Fruit fly (Drosophila melanogaster) whole organism, embryonic: ENCODE results near the gene Vha100-2.

Source experiments
- ATbp ChIP-seq: fragments of 200-800 bp; sonication (Bioruptor generic); optimal IDR thresholded peaks from 2 replicates; lab custom pipeline; 2017; ENCODE audit warnings: missing biosample characterization, mild to moderate bottlenecking, missing genetic modification characterization, missing genetic modification reagents
- Abd-B ChIP-seq: fragments of 200-800 bp; sonication (Bioruptor generic); optimal IDR thresholded peaks from 2 replicates; lab custom pipeline; 2018; ENCODE audit warnings: missing biosample characterization, mild to moderate bottlenecking, missing genetic modification characterization, moderate library complexity
- Blimp-1 ChIP-seq: fragments of 200-800 bp; sonication (Bioruptor generic); optimal IDR thresholded peaks from 3 replicates; lab custom pipeline; 2018; ENCODE audit warnings: missing biosample characterization, missing genetic modification characterization, mild to moderate bottlenecking, moderate library complexity, missing genetic modification reagents
- BtbVII ChIP-seq: fragments of 200-800 bp; sonication (Bioruptor generic); optimal IDR thresholded peaks from 3 replicates; lab custom pipeline; 2017; ENCODE audit warnings: missing biosample characterization, mild to moderate bottlenecking, missing genetic modification characterization
- CG11723 ChIP-seq: fragments of 200-800 bp; sonication (Bioruptor generic); optimal IDR thresholded peaks from 2 replicates; lab custom pipeline; 2017; ENCODE audit warnings: missing biosample characterization, mild to moderate bottlenecking, missing genetic modification characterization
- CG13424 ChIP-seq: fragments of 200-800 bp; sonication (Bioruptor generic); optimal IDR thresholded peaks from 2 replicates; lab custom pipeline; 2019; ENCODE audit warnings: missing biosample characterization, mild to moderate bottlenecking, missing genetic modification characterization, moderate library complexity
- CG15479 ChIP-seq: fragments of 200-800 bp; sonication (Bioruptor generic); optimal IDR thresholded peaks from 3 replicates; lab custom pipeline; 2019; ENCODE audit warnings: missing biosample characterization, mild to moderate bottlenecking, missing genetic modification characterization, moderate library complexity
- CG15514 ChIP-seq: fragments of 200-800 bp; sonication (Bioruptor generic); optimal IDR thresholded peaks from 3 replicates; lab custom pipeline; 2017; ENCODE audit warnings: missing biosample characterization, missing genetic modification characterization, mild to moderate bottlenecking, moderate library complexity, missing genetic modification reagents
- CG15696 ChIP-seq: fragments of 200-800 bp; sonication (Bioruptor generic); optimal IDR thresholded peaks from 2 replicates; lab custom pipeline; 2019; ENCODE audit warnings: missing biosample characterization, mild to moderate bottlenecking, missing genetic modification characterization, moderate library complexity
- CG17186 ChIP-seq: fragments of 200-800 bp; sonication (Bioruptor generic); optimal IDR thresholded peaks from 3 replicates; lab custom pipeline; 2017; ENCODE audit warnings: missing biosample characterization, missing genetic modification reagents, missing genetic modification characterization
- CG17361 ChIP-seq: fragments of 200-800 bp; sonication (Bioruptor generic); IDR thresholded peaks from 3 replicates; pipeline ENCODE4 v1.3.6; 2022; ENCODE audit warnings: missing biosample characterization, missing genetic modification characterization
- CG31224 ChIP-seq: fragments of 200-800 bp; sonication (Bioruptor generic); IDR thresholded peaks from 2 replicates; pipeline ENCODE4 v1.3.6; 2022; ENCODE audit warnings: missing biosample characterization, missing genetic modification characterization
- CG42726 ChIP-seq: fragments of 200-800 bp; sonication (Bioruptor generic); IDR thresholded peaks from 2 replicates; pipeline ENCODE4 v1.3.6; 2022; ENCODE audit warnings: missing biosample characterization, missing genetic modification characterization; ENCODE audit not compliant: partially characterized antibody
- CG4360 ChIP-seq: fragments of 200-800 bp; sonication (Bioruptor generic); IDR thresholded peaks from 2 replicates; pipeline ENCODE4 v1.3.6; 2022; ENCODE audit warnings: missing biosample characterization, missing genetic modification characterization
- CG4424 ChIP-seq: fragments of 200-800 bp; sonication (Bioruptor generic); optimal IDR thresholded peaks from 3 replicates; lab custom pipeline; 2016; ENCODE audit warnings: missing biosample characterization, missing genetic modification characterization
- CG4707 ChIP-seq: fragments of 200-800 bp; sonication (Bioruptor generic); optimal IDR thresholded peaks from 2 replicates; lab custom pipeline; 2018; ENCODE audit warnings: missing biosample characterization, mild to moderate bottlenecking, missing genetic modification characterization, moderate library complexity
- CG4730 ChIP-seq: fragments of 200-800 bp; sonication (Bioruptor generic); IDR thresholded peaks from 2 replicates; pipeline ENCODE4 v1.3.6; 2022; ENCODE audit warnings: missing biosample characterization, missing genetic modification characterization
- CG5953 ChIP-seq: fragments of 200-800 bp; sonication (Bioruptor generic); IDR thresholded peaks from 2 replicates; pipeline ENCODE4 v1.3.6; 2022; ENCODE audit warnings: missing biosample characterization, missing genetic modification characterization
- CG6272 ChIP-seq: fragments of 200-800 bp; sonication (Bioruptor generic); IDR thresholded peaks from 2 replicates; pipeline ENCODE4 v1.3.6; 2022; ENCODE audit warnings: missing biosample characterization, missing genetic modification characterization
- CG6689 ChIP-seq: fragments of 200-800 bp; sonication (Bioruptor generic); IDR thresholded peaks from 2 replicates; pipeline ENCODE4 v1.3.6; 2022; ENCODE audit warnings: missing biosample characterization, missing genetic modification characterization
- Drgx ChIP-seq: fragments of 200-800 bp; sonication (Bioruptor generic); IDR thresholded peaks from 2 replicates; pipeline ENCODE4 v1.3.6; 2022; ENCODE audit warnings: missing biosample characterization, missing genetic modification characterization
- Elba2 ChIP-seq: fragments of 200-800 bp; sonication (Bioruptor generic); optimal IDR thresholded peaks from 3 replicates; lab custom pipeline; 2016; ENCODE audit warnings: missing biosample characterization, missing genetic modification characterization
- Ets97D ChIP-seq: fragments of 200-800 bp; sonication (Bioruptor generic); optimal IDR thresholded peaks from 3 replicates; lab custom pipeline; 2016; ENCODE audit warnings: missing biosample characterization, missing genetic modification characterization
- HLH3B ChIP-seq: fragments of 200-800 bp; sonication (Bioruptor generic); IDR thresholded peaks from 2 replicates; pipeline ENCODE4 v1.3.6; 2022; ENCODE audit warnings: missing biosample characterization, missing genetic modification characterization
- HLH4C ChIP-seq: fragments of 200-800 bp; sonication (Bioruptor generic); IDR thresholded peaks from 3 replicates; pipeline ENCODE4 v1.3.6; 2022; ENCODE audit warnings: missing biosample characterization, missing genetic modification characterization; ENCODE audit not compliant: partially characterized antibody
- HmgZ ChIP-seq: fragments of 200-800 bp; sonication (Bioruptor generic); optimal IDR thresholded peaks from 2 replicates; lab custom pipeline; 2018; ENCODE audit warnings: missing biosample characterization, mild to moderate bottlenecking, missing genetic modification characterization
- Hr39 ChIP-seq: fragments of >200 bp; optimal IDR thresholded peaks from 2 replicates; lab custom pipeline; 2017
- Meics ChIP-seq: fragments of 200-800 bp; sonication (Bioruptor generic); optimal IDR thresholded peaks from 2 replicates; lab custom pipeline; 2017; ENCODE audit warnings: missing biosample characterization, mild to moderate bottlenecking, missing genetic modification characterization
- Scr ChIP-seq: fragments of 200-800 bp; sonication (Bioruptor generic); IDR thresholded peaks from 2 replicates; pipeline ENCODE4 v1.3.6; 2022; ENCODE audit warnings: missing biosample characterization, missing genetic modification characterization; ENCODE audit not compliant: partially characterized antibody
- Sox102F ChIP-seq: fragments of 200-800 bp; sonication (Bioruptor generic); optimal IDR thresholded peaks from 2 replicates; lab custom pipeline; 2018; ENCODE audit warnings: missing biosample characterization, mild to moderate bottlenecking, missing genetic modification characterization, moderate library complexity
- ab ChIP-seq: fragments of 200-800 bp; sonication (Bioruptor generic); optimal IDR thresholded peaks from 2 replicates; lab custom pipeline; 2016; ENCODE audit warnings: missing biosample characterization, missing genetic modification characterization
- az2 ChIP-seq: fragments of 200-800 bp; sonication (Bioruptor generic); optimal IDR thresholded peaks from 3 replicates; lab custom pipeline; 2016; ENCODE audit warnings: missing biosample characterization, missing genetic modification characterization
- cato ChIP-seq: fragments of 200-800 bp; sonication (Bioruptor generic); optimal IDR thresholded peaks from 2 replicates; lab custom pipeline; 2016; ENCODE audit warnings: missing biosample characterization, missing genetic modification characterization, borderline replicate concordance
- chif ChIP-seq, 2 experiments: fragments of 200-800 bp; sonication (Bioruptor generic); optimal IDR thresholded peaks; 3 replicates each; lab custom pipeline; 2016; ENCODE audit warnings: missing biosample characterization in 2 of 2, missing genetic modification characterization in 2 of 2
- cwo ChIP-seq: fragments of 200-800 bp; sonication (Bioruptor generic); optimal IDR thresholded peaks from 3 replicates; lab custom pipeline; 2017; ENCODE audit warnings: missing biosample characterization, missing genetic modification characterization, mild to moderate bottlenecking, moderate library complexity, missing genetic modification reagents
- gcm2 ChIP-seq: fragments of 200-800 bp; sonication (Bioruptor generic); optimal IDR thresholded peaks from 2 replicates; lab custom pipeline; 2016; ENCODE audit warnings: missing biosample characterization, missing genetic modification characterization
- kni ChIP-seq: fragments of 200-800 bp; sonication (Bioruptor generic); optimal IDR thresholded peaks from 3 replicates; lab custom pipeline; 2017; ENCODE audit warnings: mild to moderate bottlenecking, missing biosample characterization, missing genetic modification reagents, missing genetic modification characterization
- pnt ChIP-seq: fragments of 200-800 bp; sonication (Bioruptor generic); optimal IDR thresholded peaks from 3 replicates; lab custom pipeline; 2016; ENCODE audit warnings: missing biosample characterization, missing genetic modification characterization
- prd ChIP-seq, 3 experiments: fragments of >200 bp in 2 of 3; fragments of 200-800 bp in 1 of 3; sonication (Bioruptor generic) in 1 of 3; optimal IDR thresholded peaks in 2 of 3; IDR thresholded peaks in 1 of 3; 2 replicates in 2 of 3; 3 replicates in 1 of 3; pipeline versions ENCODE4 v1.3.6 to Lab custom; 2017 to 2022; ENCODE audit warnings: missing biosample characterization in 1 of 3, missing genetic modification characterization in 1 of 3
- slp2 ChIP-seq: fragments of 200-800 bp; sonication (Bioruptor generic); optimal IDR thresholded peaks from 2 replicates; lab custom pipeline; 2016; ENCODE audit warnings: missing biosample characterization, missing genetic modification characterization
- tin ChIP-seq: fragments of 200-800 bp; sonication (Bioruptor generic); optimal IDR thresholded peaks from 3 replicates; lab custom pipeline; 2016; ENCODE audit warnings: missing biosample characterization, missing genetic modification characterization
- tx ChIP-seq: fragments of 200-800 bp; sonication (Bioruptor generic); optimal IDR thresholded peaks from 2 replicates; lab custom pipeline; 2016; ENCODE audit warnings: missing biosample characterization, missing genetic modification characterization
- unc-4 ChIP-seq: fragments of 200-800 bp; sonication (Bioruptor generic); IDR thresholded peaks from 2 replicates; pipeline ENCODE4 v1.3.6; 2022; ENCODE audit warnings: missing biosample characterization, missing genetic modification characterization; ENCODE audit not compliant: partially characterized antibody
- vvl ChIP-seq: fragments of 200-800 bp; sonication (Bioruptor generic); IDR thresholded peaks from 2 replicates; pipeline ENCODE4 v1.3.6; 2022; ENCODE audit warnings: missing biosample characterization, missing genetic modification characterization
- yki ChIP-seq: fragments of >200 bp; optimal IDR thresholded peaks from 3 replicates; lab custom pipeline; 2018
- z ChIP-seq: fragments of 200-800 bp; sonication (Bioruptor generic); IDR thresholded peaks from 3 replicates; pipeline ENCODE4 v1.3.6; 2022; ENCODE audit warnings: missing biosample characterization, missing genetic modification characterization
- zf30C ChIP-seq: fragments of 200-800 bp; sonication (Bioruptor generic); optimal IDR thresholded peaks from 3 replicates; lab custom pipeline; 2018; ENCODE audit warnings: missing biosample characterization, mild to moderate bottlenecking, missing genetic modification characterization
- zfh1 ChIP-seq: fragments of 200-800 bp; sonication (Bioruptor generic); IDR thresholded peaks from 3 replicates; pipeline ENCODE4 v1.3.6; 2022; ENCODE audit warnings: missing biosample characterization, missing genetic modification characterization

The Vha100-2 gene

dm6 chr3R:18438827-18439717 lies 40.1 kb upstream of the Vha100-2 start (continued):
- TF ChIP-seq ATbp (GFP tag; lab: Kevin White, UChicago), result peak; percentile 79
- TF ChIP-seq prd (optimal IDR thresholded peaks at IDR 0.05; lab: Kevin White, UChicago), result no peak
- TF ChIP-seq prd (GFP tag; IDR thresholded peaks at IDR 0.05; lab: Robert Waterston, UW), result peak; percentile 27; the same call in 2 of the 3 replicates
- TF ChIP-seq Sox102F (GFP tag; lab: Kevin White, UChicago), result peak; percentile 33
- peak; percentile 62 for TF ChIP-seq kni
- TF ChIP-seq zfh1 (GFP tag; lab: Robert Waterston, UW), result no peak
- no peak for TF ChIP-seq cato (GFP tag; lab: Kevin White, UChicago)
- peak; percentile 42; the same call in 1 of the 2 replicates for TF ChIP-seq CG31224 (GFP tag; lab: Robert Waterston, UW)
- TF ChIP-seq CG5953 (GFP tag; lab: Robert Waterston, UW), result no peak
- no peak for TF ChIP-seq yki
- peak; percentile 62 for TF ChIP-seq CG17361 (GFP tag; lab: Robert Waterston, UW)
- no peak for TF ChIP-seq tx (GFP tag; lab: Kevin White, UChicago)
- no peak for TF ChIP-seq CG4424
- TF ChIP-seq unc-4 (GFP tag; lab: Robert Waterston, UW), result no peak
- peak; percentile 53 for TF ChIP-seq CG15514 (GFP tag; lab: Kevin White, UChicago)
- TF ChIP-seq Elba2, result no peak
- TF ChIP-seq CG15479 (GFP tag; lab: Kevin White, UChicago), result no peak
- peak; percentile 44 for TF ChIP-seq CG13424 (tag; lab: Kevin White, UChicago)
- peak; percentile 57 for TF ChIP-seq BtbVII (GFP tag; lab: Kevin White, UChicago)
- peak; percentile 2 for TF ChIP-seq gcm2 (GFP tag; lab: Kevin White, UChicago)
- no peak; the same call in 1 of the 2 replicates for TF ChIP-seq vvl
- TF ChIP-seq Drgx (GFP tag; lab: Robert Waterston, UW), result peak; percentile 18; the same call in 1 of the 2 replicates
- no peak for TF ChIP-seq Scr (GFP tag; lab: Robert Waterston, UW)
- TF ChIP-seq cwo, result peak; percentile 77
- TF ChIP-seq HLH4C, result no peak
- no peak for TF ChIP-seq CG15696 (tag; lab: Kevin White, UChicago)
- TF ChIP-seq CG4707, result peak; percentile 33
- peak; percentile 9 for TF ChIP-seq slp2
- TF ChIP-seq CG42726 (GFP tag; lab: Robert Waterston, UW), result no peak
- TF ChIP-seq Ets97D (GFP tag; lab: Kevin White, UChicago), result no peak
- 0 out of 3 replicates have a peak, but pooled peaks have one; percentile 33 for TF ChIP-seq z (GFP tag; lab: Robert Waterston, UW)
- TF ChIP-seq CG17186 (GFP tag; lab: Kevin White, UChicago), result no peak
- peak; percentile 65 for TF ChIP-seq CG4360
- TF ChIP-seq CG6272, result no peak
- TF ChIP-seq ab (GFP tag; lab: Kevin White, UChicago), result no peak
- peak; percentile 79 for TF ChIP-seq Meics (GFP tag; lab: Kevin White, UChicago)
- no peak for TF ChIP-seq Hr39
- peak; percentile 62 for TF ChIP-seq HmgZ
- peak in 1 of 2 experiments; percentile 29 for TF ChIP-seq chif (GFP tag; optimal IDR thresholded peaks at IDR 0.05; lab: Kevin White, UChicago)
- TF ChIP-seq tin (GFP tag; lab: Kevin White, UChicago), result no peak
- peak; percentile 41; the same call in 1 of the 2 replicates for TF ChIP-seq CG6689 (GFP tag; lab: Robert Waterston, UW)
- TF ChIP-seq pnt (GFP tag; lab: Kevin White, UChicago), result peak; percentile 11
- peak; percentile 46 for TF ChIP-seq Abd-B (GFP tag; lab: Kevin White, UChicago)
- TF ChIP-seq Blimp-1 (GFP tag; lab: Kevin White, UChicago), result peak; percentile 45
- no peak for TF ChIP-seq az2 (GFP tag; lab: Kevin White, UChicago)
- TF ChIP-seq HLH3B (GFP tag; lab: Robert Waterston, UW), result peak; percentile 36; the same call in 1 of the 2 replicates
- peak; percentile 44 for TF ChIP-seq CG11723 (GFP tag; lab: Kevin White, UChicago)
- TF ChIP-seq CG4730 (GFP tag; lab: Robert Waterston, UW), result no peak
- TF ChIP-seq zf30C (GFP tag; lab: Kevin White, UChicago), result no peak
